Worm (Caenorhabditis elegans) whole organism, midembryonic: ENCODE data around the gene nmy-3.

Experiments
- T22C8.4 ChIP-seq: fragments of 200-800 bp; sonication (Bioruptor generic); IDR thresholded peaks from 2 replicates; pipeline ENCODE4 v1.3.6; 2022; ENCODE audit warnings: missing genetic modification characterization, missing compliant biosample characterization
- cog-1 ChIP-seq: sonication (generic microtip); optimal IDR thresholded peaks from 2 replicates; lab custom pipeline; 2016; ENCODE audit warnings: missing genetic modification characterization, missing compliant biosample characterization
- flt-1 ChIP-seq: fragments of 200-800 bp; sonication (Bioruptor generic); IDR thresholded peaks from 2 replicates; pipeline ENCODE4 v1.3.6; 2022; ENCODE audit warnings: missing genetic modification characterization, missing compliant biosample characterization
- klf-2 ChIP-seq: fragments of 200-800 bp; sonication (Bioruptor generic); conservative IDR thresholded peaks from 2 replicates; pipeline ENCODE4 v1.3.6; 2022; ENCODE audit warnings: missing genetic modification reagents, missing genetic modification characterization, missing compliant biosample characterization
- med-1 ChIP-seq: sonication (generic microtip); optimal IDR thresholded peaks from 2 replicates; lab custom pipeline; 2017; ENCODE audit warnings: missing genetic modification characterization, mild to moderate bottlenecking, missing compliant biosample characterization, antibody characterized with exemption, missing genetic modification reagents; ENCODE audit not compliant: insufficient read depth
- ref-1 ChIP-seq: fragments of 200-800 bp; sonication (Bioruptor generic); conservative IDR thresholded peaks from 2 replicates; pipeline ENCODE4 v1.3.6; 2022; ENCODE audit warnings: missing genetic modification reagents, missing genetic modification characterization, missing compliant biosample characterization
- tab-1 ChIP-seq: fragments of 200-800 bp; sonication (Bioruptor generic); IDR thresholded peaks from 2 replicates; pipeline ENCODE4 v1.3.6; 2022; ENCODE audit warnings: missing genetic modification characterization, missing compliant biosample characterization
- ztf-23 ChIP-seq: fragments of 200-800 bp; sonication (Bioruptor generic); IDR thresholded peaks from 2 replicates; pipeline ENCODE4 v1.3.6; 2022; ENCODE audit warnings: missing genetic modification reagents, missing genetic modification characterization, missing compliant biosample characterization
- ztf-29 ChIP-seq: fragments of 200-800 bp; sonication (Bioruptor generic); IDR thresholded peaks from 2 replicates; pipeline ENCODE4 v1.3.6; 2022; ENCODE audit warnings: missing genetic modification reagents, missing genetic modification characterization, missing compliant biosample characterization

The nmy-3 gene

ce11 chrIV:9322489-9322888 is 48.2 kb downstream of the nmy-3 start:
- TF ChIP-seq flt-1 (GFP tag; lab: Robert Waterston, UW) (no peak), ztf-23 (GFP tag; lab: Robert Waterston, UW) (no peak), T22C8.4 (no peak), klf-2 (GFP tag; lab: Robert Waterston, UW) (no peak), ztf-29 (GFP tag; lab: Robert Waterston, UW) (no peak), cog-1 (no peak), tab-1 (GFP tag; lab: Robert Waterston, UW) (no peak), ref-1 (GFP tag; lab: Robert Waterston, UW) (no peak), med-1 (GFP tag; lab: Kevin White, UChicago) (no peak)

ce11 chrIV:9323989-9324506 is 49.8 kb downstream of the nmy-3 start, which contains the start of the genes nspg-11 and F49C12.15:
nspg-11 (minus strand) TSS chrIV:9324089.
F49C12.15 (plus strand) TSS chrIV:9324456.
- TF ChIP-seq tab-1 (GFP tag; lab: Robert Waterston, UW), result no peak
- no peak for TF ChIP-seq flt-1 (GFP tag; lab: Robert Waterston, UW)
- no peak for TF ChIP-seq cog-1
- no peak for TF ChIP-seq ref-1 (GFP tag; lab: Robert Waterston, UW)
- no peak for TF ChIP-seq T22C8.4
- TF ChIP-seq ztf-29 (GFP tag; lab: Robert Waterston, UW), result no peak
- TF ChIP-seq med-1 (GFP tag; lab: Kevin White, UChicago), result no peak
- TF ChIP-seq klf-2 (GFP tag; lab: Robert Waterston, UW), result no peak
- no peak for TF ChIP-seq ztf-23 (GFP tag; lab: Robert Waterston, UW)

- TF ChIP-seq T22C8.4 (no peak), cog-1 (no peak), ztf-29 (GFP tag; lab: Robert Waterston, UW) (no peak)
Observed at ce11 chrIV:9327706-9328105, 53.4 kb downstream of the nmy-3 start, which contains the start of gene clec-183. clec-183 (plus strand) TSS chrIV:9328006.

DNA sequence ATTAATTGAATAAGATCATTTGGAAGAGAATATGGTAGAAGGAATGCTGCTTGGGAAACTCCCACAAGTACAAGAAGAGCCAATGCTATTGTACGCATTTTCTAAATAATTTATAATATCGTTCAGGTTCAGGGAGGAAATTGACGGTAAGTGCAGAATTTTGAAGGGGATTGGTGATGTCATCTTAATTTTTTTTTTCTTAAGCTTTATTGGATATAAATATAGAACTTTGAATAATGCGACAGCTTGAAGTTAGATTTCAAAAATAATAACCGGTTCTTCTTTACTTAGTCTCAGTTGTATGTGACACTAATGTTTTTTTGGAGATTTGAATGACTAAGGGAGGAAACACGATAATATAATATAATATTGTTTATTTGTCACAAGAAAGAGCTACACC is 56.5 kb downstream of the nmy-3 start, which contains the start of gene nspg-7.1:
Gene nspg-7.1, minus strand, starts transcription at position 101 of the 400 bp plus-strand sequence.
- TF ChIP-seq ref-1 (GFP tag; lab: Robert Waterston, UW) (no peak), tab-1 (GFP tag; lab: Robert Waterston, UW) (no peak), ztf-23 (GFP tag; lab: Robert Waterston, UW) (no peak)
